Worm (Caenorhabditis elegans): ENCODE measurements around the gene F14H8.5.

- no peak for TF ChIP-seq ceh-16 (tag; optimal IDR thresholded peaks at IDR 0.05)
- no peak for TF ChIP-seq nhr-43 (tag; optimal IDR thresholded peaks at IDR 0.05; ENCODE audit: poor library complexity, severe bottlenecking)
- TF ChIP-seq ama-1 (optimal IDR thresholded peaks at IDR 0.05): no peak
- no peak for TF ChIP-seq ceh-9 (tag; optimal IDR thresholded peaks at IDR 0.05)
- no peak for TF ChIP-seq nhr-23 (tag; optimal IDR thresholded peaks at IDR 0.05)
- no peak for TF ChIP-seq skn-1 (tag; optimal IDR thresholded peaks at IDR 0.05)
- TF ChIP-seq lin-39 (tag; optimal IDR thresholded peaks at IDR 0.05): no peak
These were observed 45.1 kb downstream of the F14H8.5 start, which contains the start of gene otub-1 for ce11 chrV:15065837-15066348.
